Fruit fly (Drosophila melanogaster) whole organism: ENCODE data around the gene Edg78E.

ENCODE experiments used
- Dll ChIP-seq: fragments of >200 bp; optimal IDR thresholded peaks from 2 replicates; lab custom pipeline; 2017
- usp ChIP-seq: fragments of >200 bp; optimal IDR thresholded peaks from 2 replicates; lab custom pipeline; 2017; ENCODE audit warnings: missing biosample characterization, missing genetic modification characterization, mixed read lengths

dm6 chr3L:21267862-21268385 lies 29.7 kb downstream of the Edg78E start, which contains the start of gene CG9391:
- no peak for TF ChIP-seq usp (GFP tag; lab: Kevin White, UChicago)
- no peak for TF ChIP-seq Dll (lab: Kevin White, UChicago)
